Worm (Caenorhabditis elegans) whole organism, L3 larva: Measurements from ENCODE around the gene str-38.
"Not testable (repeated sequence)": the region's sequence is repeated elsewhere in the genome, so short reads cannot be mapped to it uniquely, and the experiment has no call there.

Experiments used
- skn-1 ChIP-seq: fragments of 150-350 bp; optimal IDR thresholded peaks from 2 replicates; lab custom pipeline; 2014; ENCODE audit warnings: missing biosample characterization, missing genetic modification characterization
- unc-62 ChIP-seq: fragments of 150-350 bp; sonication (generic microtip); optimal IDR thresholded peaks from 4 replicates; lab custom pipeline; 2014; ENCODE audit warnings: missing biosample characterization, missing genetic modification reagents, missing genetic modification characterization

DNA sequence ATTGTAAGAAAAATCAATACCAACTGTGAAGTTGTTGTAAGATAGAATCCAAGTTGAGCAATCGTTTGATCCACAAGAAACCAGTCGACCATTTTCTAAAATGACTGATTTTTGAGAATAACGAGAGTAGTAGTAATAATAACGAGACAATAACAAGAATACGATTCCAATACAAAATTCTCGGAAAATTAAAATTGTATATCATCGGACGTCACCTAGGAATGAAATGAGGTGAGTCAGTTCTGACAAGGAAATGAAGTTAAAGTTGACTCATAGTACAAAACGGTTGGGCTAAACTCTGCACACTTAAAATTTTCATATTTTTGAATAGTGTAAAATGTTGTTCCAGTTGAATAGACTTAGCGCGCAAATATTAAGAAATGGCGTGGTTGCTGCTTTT, 12.3 kb upstream of the str-38 start, which contains the start of gene str-19:
- not testable (repeated sequence) for TF ChIP-seq unc-62 (GFP tag; lab: Kevin White, UChicago); skn-1 (tag; lab: Kevin White, UChicago)
